Worm (Caenorhabditis elegans) whole organism, L4 larva: ENCODE results near the gene T01D3.1.

Experiments
- ama-1 ChIP-seq: fragments of 150-350 bp; optimal IDR thresholded peaks from 2 replicates; lab custom pipeline; 2014; ENCODE audit warnings: inconsistent platforms, mixed read lengths
- ceh-28 ChIP-seq: fragments of 150-350 bp; optimal IDR thresholded peaks from 2 replicates; lab custom pipeline; 2014; ENCODE audit warnings: missing biosample characterization, missing genetic modification reagents, missing genetic modification characterization
- ceh-82 ChIP-seq: sonication (generic microtip); optimal IDR thresholded peaks from 2 replicates; lab custom pipeline; 2017; ENCODE audit warnings: missing biosample characterization, missing genetic modification characterization
- ctbp-1 ChIP-seq: fragments of 200-800 bp; sonication (Bioruptor generic); IDR thresholded peaks from 2 replicates; pipeline ENCODE4 v1.3.6; 2022; ENCODE audit warnings: missing genetic modification reagents, missing genetic modification characterization, missing compliant biosample characterization
- dmd-8 ChIP-seq: fragments of 200-800 bp; sonication (Bioruptor generic); IDR thresholded peaks from 2 replicates; pipeline ENCODE4 v1.3.6; 2022; ENCODE audit warnings: missing genetic modification characterization, missing compliant biosample characterization
- egl-27 ChIP-seq: sonication (generic microtip); optimal IDR thresholded peaks from 3 replicates; lab custom pipeline; 2017; ENCODE audit warnings: missing biosample characterization, missing genetic modification reagents, missing genetic modification characterization
- fos-1 ChIP-seq: fragments of 150-350 bp; optimal IDR thresholded peaks from 2 replicates; lab custom pipeline; 2014; ENCODE audit warnings: missing biosample characterization, missing genetic modification characterization
- nhr-25 ChIP-seq: sonication (generic microtip); optimal IDR thresholded peaks from 2 replicates; lab custom pipeline; 2017; ENCODE audit warnings: missing genetic modification characterization, mild to moderate bottlenecking, missing compliant biosample characterization, antibody characterized with exemption, moderate library complexity, borderline replicate concordance; ENCODE audit not compliant: insufficient read depth
- nhr-28 ChIP-seq: fragments of 150-350 bp; optimal IDR thresholded peaks from 2 replicates; lab custom pipeline; 2014; ENCODE audit warnings: missing biosample characterization, missing genetic modification characterization
- nhr-76 ChIP-seq: fragments of 150-350 bp; optimal IDR thresholded peaks from 2 replicates; lab custom pipeline; 2014; ENCODE audit warnings: missing biosample characterization, missing genetic modification characterization
- pha-4 ChIP-seq, 2 experiments: fragments of 150-350 bp in 1 of 2; fragments of 200-800 bp in 1 of 2; sonication (Bioruptor generic) in 1 of 2; IDR thresholded peaks in 1 of 2; optimal IDR thresholded peaks in 1 of 2; 2 replicates each; pipeline versions ENCODE4 v1.3.6 to Lab custom; 2014 to 2022; ENCODE audit warnings: missing genetic modification characterization in 2 of 2, missing genetic modification reagents in 2 of 2, missing biosample characterization in 1 of 2, missing compliant biosample characterization in 1 of 2
- unc-62 ChIP-seq, 3 experiments: fragments of 150-350 bp in 1 of 3; sonication (generic microtip); optimal IDR thresholded peaks in 2 of 3; peaks in 1 of 3; 1 replicate in 1 of 3; 2 replicates in 2 of 3; lab custom pipeline; 2014 to 2017; ENCODE audit warnings: missing biosample characterization in 3 of 3, missing genetic modification characterization in 3 of 3, missing genetic modification reagents in 3 of 3, missing genotype in 1 of 3

ce11 chrV:13711060-13711459 is 21.4 kb downstream of the T01D3.1 start, which contains the start of gene srx-96:
- TF ChIP-seq ama-1 (lab: Kevin White, UChicago) (no peak), egl-27 (tag; lab: Kevin White, UChicago) (no peak), pha-4 (GFP tag; IDR thresholded peaks at IDR 0.05; lab: Robert Waterston, UW) (no peak), pha-4 (tag; optimal IDR thresholded peaks at IDR 0.05; lab: Kevin White, UChicago) (no peak), ctbp-1 (GFP tag; lab: Robert Waterston, UW) (no peak), ceh-82 (no peak), unc-62 (GFP tag; optimal IDR thresholded peaks at IDR 0.05 in 1 of 2; lab: Kevin White, UChicago) (no peak), unc-62 (tag; optimal IDR thresholded peaks at IDR 0.05; lab: Kevin White, UChicago) (no peak), fos-1 (tag; lab: Kevin White, UChicago) (no peak), nhr-25 (no peak), ceh-28 (no peak), nhr-28 (tag; lab: Kevin White, UChicago) (no peak), dmd-8 (GFP tag; lab: Robert Waterston, UW) (no peak), nhr-76 (tag; lab: Kevin White, UChicago) (no peak)
